Worm (Caenorhabditis elegans) whole organism, L1 larva: ENCODE measurements around the gene cyp-33A1.

Source experiments
- C34B4.2 ChIP-seq: sonication (generic microtip); optimal IDR thresholded peaks from 2 replicates; lab custom pipeline; 2017; ENCODE audit warnings: mild to moderate bottlenecking, missing genetic modification characterization, missing compliant biosample characterization
- Y116A8C.19 ChIP-seq: sonication (generic microtip); optimal IDR thresholded peaks from 2 replicates; lab custom pipeline; 2016; ENCODE audit warnings: missing compliant biosample characterization, missing genetic modification characterization, borderline replicate concordance
- aha-1 ChIP-seq: fragments of 150-350 bp; optimal IDR thresholded peaks from 2 replicates; lab custom pipeline; 2014; ENCODE audit warnings: missing biosample characterization, missing genetic modification characterization
- ama-1 ChIP-seq: fragments of 150-350 bp; optimal IDR thresholded peaks from 2 replicates; lab custom pipeline; 2014
- blmp-1 ChIP-seq: fragments of 150-350 bp; optimal IDR thresholded peaks from 2 replicates; lab custom pipeline; 2014; ENCODE audit warnings: missing biosample characterization, missing genetic modification characterization
- ceh-8 ChIP-seq: fragments of 200-800 bp; sonication (Bioruptor generic); optimal IDR thresholded peaks from 2 replicates; lab custom pipeline; 2018; ENCODE audit warnings: mild to moderate bottlenecking, missing genetic modification characterization, moderate library complexity, missing compliant biosample characterization
- ceh-82 ChIP-seq, 3 experiments: fragments of 150-350 bp in 1 of 3; sonication (generic microtip) in 2 of 3; optimal IDR thresholded peaks; 2 replicates each; lab custom pipeline; 2014 to 2017; ENCODE audit warnings: missing biosample characterization in 3 of 3, missing genetic modification characterization in 3 of 3
- ceh-88 ChIP-seq: fragments of 200-800 bp; sonication (Bioruptor generic); IDR thresholded peaks from 2 replicates; pipeline ENCODE4 v1.3.6; 2022; ENCODE audit warnings: missing genetic modification characterization, missing compliant biosample characterization
- efl-1 ChIP-seq, 4 experiments: fragments of 150-350 bp; optimal IDR thresholded peaks in 3 of 4; peaks in 1 of 4; 1 replicate in 1 of 4; 2 replicates in 3 of 4; lab custom pipeline; 2014; ENCODE audit warnings: missing biosample characterization in 2 of 4, missing genetic modification characterization in 2 of 4, missing genetic modification reagents in 2 of 4
- egl-27 ChIP-seq, 2 experiments: fragments of 150-350 bp in 1 of 2; sonication (generic microtip); optimal IDR thresholded peaks; 3 replicates each; lab custom pipeline; 2017 to 2018; ENCODE audit warnings: missing biosample characterization in 2 of 2, missing genetic modification characterization in 2 of 2, missing genetic modification reagents in 2 of 2
- elt-2 ChIP-seq: sonication (generic microtip); optimal IDR thresholded peaks from 2 replicates; lab custom pipeline; 2016; ENCODE audit warnings: missing genetic modification characterization, mild to moderate bottlenecking, inconsistent platforms, missing compliant biosample characterization, missing genetic modification reagents
- elt-3 ChIP-seq, 6 experiments: fragments of 150-350 bp in 1 of 6; sonication (generic microtip); optimal IDR thresholded peaks; 2 replicates each; lab custom pipeline; 2017 to 2018; ENCODE audit warnings: missing biosample characterization in 6 of 6, missing genetic modification characterization in 6 of 6, inconsistent platforms in 1 of 6
- fkh-10 ChIP-seq: sonication (generic microtip); optimal IDR thresholded peaks from 2 replicates; lab custom pipeline; 2017; ENCODE audit warnings: missing biosample characterization, missing genetic modification reagents, missing genetic modification characterization
- fkh-4 ChIP-seq: sonication (generic microtip); optimal IDR thresholded peaks from 2 replicates; lab custom pipeline; 2016; ENCODE audit warnings: missing compliant biosample characterization, missing genetic modification characterization, borderline replicate concordance
- fkh-8 ChIP-seq: sonication (generic microtip); optimal IDR thresholded peaks from 2 replicates; lab custom pipeline; 2016; ENCODE audit warnings: mild to moderate bottlenecking, missing genetic modification characterization, missing compliant biosample characterization
- fos-1 ChIP-seq: fragments of 150-350 bp; optimal IDR thresholded peaks from 2 replicates; lab custom pipeline; 2014; ENCODE audit warnings: missing biosample characterization, missing genetic modification characterization
- grh-1 ChIP-seq: fragments of 200-800 bp; sonication (Bioruptor generic); IDR thresholded peaks from 2 replicates; pipeline ENCODE4 v1.3.6; 2022; ENCODE audit warnings: missing genetic modification reagents, missing genetic modification characterization, missing compliant biosample characterization
- hpl-2 ChIP-seq: fragments of 150-350 bp; optimal IDR thresholded peaks from 2 replicates; lab custom pipeline; 2014; ENCODE audit warnings: missing biosample characterization, missing genetic modification reagents, missing genetic modification characterization
- irx-1 ChIP-seq: sonication (generic microtip); optimal IDR thresholded peaks from 2 replicates; lab custom pipeline; 2016; ENCODE audit warnings: missing genetic modification characterization, missing compliant biosample characterization
- isw-1 ChIP-seq: fragments of 200-800 bp; sonication (Bioruptor generic); IDR thresholded peaks from 2 replicates; pipeline ENCODE4 v1.3.6; 2022; ENCODE audit warnings: missing genetic modification characterization, missing compliant biosample characterization
- jun-1 ChIP-seq: fragments of 150-350 bp; optimal IDR thresholded peaks from 2 replicates; lab custom pipeline; 2014; ENCODE audit warnings: missing biosample characterization, missing genetic modification reagents, missing genetic modification characterization
- lin-13 ChIP-seq: fragments of 150-350 bp; optimal IDR thresholded peaks from 2 replicates; lab custom pipeline; 2014; ENCODE audit warnings: missing biosample characterization, missing genetic modification reagents, missing genetic modification characterization
- nhr-11 ChIP-seq: fragments of 150-350 bp; optimal IDR thresholded peaks from 2 replicates; lab custom pipeline; 2014; ENCODE audit warnings: missing biosample characterization, missing genetic modification characterization
- nhr-12 ChIP-seq: sonication (generic microtip); optimal IDR thresholded peaks from 2 replicates; lab custom pipeline; 2017; ENCODE audit warnings: missing biosample characterization, missing genetic modification characterization
- nhr-237 ChIP-seq: fragments of 150-350 bp; optimal IDR thresholded peaks from 2 replicates; lab custom pipeline; 2014; ENCODE audit warnings: missing biosample characterization, missing genetic modification characterization
- nhr-28 ChIP-seq: fragments of 150-350 bp; optimal IDR thresholded peaks from 2 replicates; lab custom pipeline; 2014; ENCODE audit warnings: missing biosample characterization, missing genetic modification characterization
- nhr-47 ChIP-seq: sonication (generic microtip); optimal IDR thresholded peaks from 2 replicates; lab custom pipeline; 2016; ENCODE audit warnings: mild to moderate bottlenecking, missing genetic modification characterization, moderate library complexity, missing compliant biosample characterization
- nhr-71 ChIP-seq: sonication (generic microtip); optimal IDR thresholded peaks from 2 replicates; lab custom pipeline; 2016; ENCODE audit warnings: mild to moderate bottlenecking, missing genetic modification characterization, moderate library complexity, missing compliant biosample characterization
- nhr-76 ChIP-seq: sonication (generic microtip); optimal IDR thresholded peaks from 2 replicates; lab custom pipeline; 2017; ENCODE audit warnings: missing biosample characterization, missing genetic modification characterization
- nhr-77 ChIP-seq: fragments of 150-350 bp; optimal IDR thresholded peaks from 2 replicates; lab custom pipeline; 2014; ENCODE audit warnings: missing biosample characterization, missing genetic modification characterization
- nhr-85 ChIP-seq: sonication (generic microtip); peaks from one replicate; lab custom pipeline; 2016; ENCODE audit warnings: missing genetic modification characterization, inconsistent platforms, missing compliant biosample characterization
- nhr-90 ChIP-seq: sonication (generic microtip); optimal IDR thresholded peaks from 2 replicates; lab custom pipeline; 2016; ENCODE audit warnings: mild to moderate bottlenecking, missing genetic modification characterization, missing compliant biosample characterization; ENCODE audit not compliant: poor library complexity
- pag-3 ChIP-seq: sonication (generic microtip); optimal IDR thresholded peaks from 2 replicates; lab custom pipeline; 2017; ENCODE audit warnings: missing genetic modification characterization, mild to moderate bottlenecking, missing compliant biosample characterization, antibody characterized with exemption, borderline replicate concordance; ENCODE audit not compliant: insufficient read depth
- pqm-1 ChIP-seq: sonication (generic microtip); optimal IDR thresholded peaks from 3 replicates; lab custom pipeline; 2017; ENCODE audit warnings: missing biosample characterization, missing genetic modification characterization
- rnt-1 ChIP-seq: sonication (generic microtip); optimal IDR thresholded peaks from 2 replicates; lab custom pipeline; 2016; ENCODE audit warnings: mild to moderate bottlenecking, missing genetic modification characterization, moderate library complexity, missing compliant biosample characterization
- skn-1 ChIP-seq: fragments of 150-350 bp; optimal IDR thresholded peaks from 2 replicates; lab custom pipeline; 2014; ENCODE audit warnings: missing biosample characterization, missing genetic modification characterization
- snu-23 ChIP-seq: sonication (generic microtip); optimal IDR thresholded peaks from 2 replicates; lab custom pipeline; 2016; ENCODE audit warnings: missing genetic modification characterization, missing compliant biosample characterization
- sup-37 ChIP-seq: fragments of 200-800 bp; sonication (Bioruptor generic); optimal IDR thresholded peaks from 2 replicates; lab custom pipeline; 2018; ENCODE audit warnings: mild to moderate bottlenecking, missing genetic modification characterization, missing compliant biosample characterization
- unc-62 ChIP-seq: fragments of 150-350 bp; optimal IDR thresholded peaks from 2 replicates; lab custom pipeline; 2014; ENCODE audit warnings: missing biosample characterization, missing genetic modification reagents, missing genetic modification characterization
- vab-15 ChIP-seq: sonication (generic microtip); optimal IDR thresholded peaks from 2 replicates; lab custom pipeline; 2017; ENCODE audit warnings: missing genotype, mild to moderate bottlenecking, missing genetic modification characterization, missing compliant biosample characterization
- xbp-1 ChIP-seq: sonication (generic microtip); optimal IDR thresholded peaks from 2 replicates; lab custom pipeline; 2016; ENCODE audit warnings: missing genetic modification characterization, missing compliant biosample characterization
- zip-4 ChIP-seq: fragments of 200-800 bp; sonication (Bioruptor generic); optimal IDR thresholded peaks from 2 replicates; lab custom pipeline; 2018; ENCODE audit warnings: mild to moderate bottlenecking, missing genetic modification characterization, moderate library complexity, missing compliant biosample characterization
- ztf-11 ChIP-seq, 2 experiments: sonication (generic microtip); optimal IDR thresholded peaks; 2 replicates each; lab custom pipeline; 2016 to 2017; ENCODE audit warnings: missing genetic modification characterization in 2 of 2, missing biosample characterization in 1 of 2, missing compliant biosample characterization in 1 of 2
- ztf-4 ChIP-seq: fragments of 150-350 bp; optimal IDR thresholded peaks from 2 replicates; lab custom pipeline; 2014; ENCODE audit warnings: missing biosample characterization, missing genetic modification characterization

Gene cyp-33A1

DNA sequence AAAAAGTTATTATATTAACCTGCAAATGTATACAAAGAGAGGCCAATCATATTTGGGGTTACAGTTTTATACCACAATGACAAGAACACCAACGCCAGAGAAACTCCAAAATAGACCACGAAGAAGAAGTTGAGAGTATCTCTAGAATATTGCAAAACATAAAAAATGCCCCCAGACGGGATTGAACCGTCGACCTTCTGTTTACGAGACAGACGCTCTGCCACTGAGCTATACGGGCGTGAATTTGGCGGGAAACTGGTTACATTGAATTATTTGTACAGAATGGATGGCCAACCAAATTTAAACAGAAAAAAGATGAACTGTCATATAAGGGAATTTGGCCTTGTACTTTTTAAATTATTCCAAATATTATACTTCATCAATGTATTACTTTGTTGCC is 49.2 kb upstream of the cyp-33A1 start (continued):
- TF ChIP-seq fos-1 (tag; lab: Kevin White, UChicago) = peak; percentile 50
- no peak for TF ChIP-seq nhr-12 (tag; lab: Kevin White, UChicago)
- no peak for TF ChIP-seq grh-1 (GFP tag; lab: Robert Waterston, UW)
- TF ChIP-seq ztf-11 (tag; optimal IDR thresholded peaks at IDR 0.05; lab: Kevin White, UChicago) = no peak
- TF ChIP-seq nhr-71 (tag; lab: Kevin White, UChicago) = peak; percentile 71
- TF ChIP-seq zip-4 (GFP tag; lab: Kevin White, UChicago) = no peak
- TF ChIP-seq ceh-82 (tag; optimal IDR thresholded peaks at IDR 0.05; lab: Kevin White, UChicago) = peak in 2 of 3 experiments; percentile 28 to 30
- TF ChIP-seq hpl-2 (GFP tag; lab: Kevin White, UChicago) = peak; percentile 55
- TF ChIP-seq xbp-1 (tag; lab: Kevin White, UChicago) = peak; percentile 32
- no peak for TF ChIP-seq pag-3
- peak; percentile 38 to 52 for TF ChIP-seq efl-1 (optimal IDR thresholded peaks at IDR 0.05; lab: Kevin White, UChicago)
- peak; percentile 47 to 93 for TF ChIP-seq efl-1 (GFP tag; optimal IDR thresholded peaks at IDR 0.05 in 1 of 2; lab: Kevin White, UChicago)
- TF ChIP-seq nhr-77 (tag; lab: Kevin White, UChicago) = peak; percentile 42
- TF ChIP-seq sup-37 (GFP tag; lab: Kevin White, UChicago) = no peak
- TF ChIP-seq ceh-88 (GFP tag; lab: Robert Waterston, UW) = peak; percentile 38; the same call in 1 of the 2 replicates
- no peak for TF ChIP-seq aha-1 (tag; lab: Kevin White, UChicago)
- TF ChIP-seq Y116A8C.19 (tag; lab: Kevin White, UChicago) = no peak
- TF ChIP-seq nhr-76 (tag; lab: Kevin White, UChicago) = no peak
- TF ChIP-seq lin-13 = peak; percentile 42
- TF ChIP-seq C34B4.2 (tag; lab: Kevin White, UChicago) = no peak
- TF ChIP-seq fkh-8 (tag; lab: Kevin White, UChicago) = peak; percentile 45
- no peak for TF ChIP-seq ceh-8 (GFP tag; lab: Kevin White, UChicago)
- peak; percentile 66 for TF ChIP-seq nhr-90 (tag; lab: Kevin White, UChicago)
- TF ChIP-seq fkh-4 (tag; lab: Kevin White, UChicago) = no peak
- peak; percentile 19 for TF ChIP-seq rnt-1 (tag; lab: Kevin White, UChicago)
- peak; percentile 62 for TF ChIP-seq ama-1 (lab: Kevin White, UChicago)
- no peak for TF ChIP-seq elt-2 (tag; lab: Kevin White, UChicago)
- TF ChIP-seq vab-15 = no peak
- no peak for TF ChIP-seq isw-1
- TF ChIP-seq irx-1 (tag; lab: Kevin White, UChicago) = peak; percentile 14
- no peak for TF ChIP-seq skn-1 (tag; lab: Kevin White, UChicago)
- no peak for TF ChIP-seq pqm-1
- peak; percentile 73 for TF ChIP-seq ztf-4 (tag; lab: Kevin White, UChicago)
- peak; percentile 69 for TF ChIP-seq nhr-85 (tag; lab: Kevin White, UChicago)
- peak; percentile 59 for TF ChIP-seq nhr-47 (tag; lab: Kevin White, UChicago)
- TF ChIP-seq nhr-28 (tag; lab: Kevin White, UChicago) = no peak
- no peak for TF ChIP-seq fkh-10 (GFP tag; lab: Kevin White, UChicago)
- no peak for TF ChIP-seq nhr-11 (tag; lab: Kevin White, UChicago)
- peak; percentile 79 for TF ChIP-seq snu-23
- no peak for TF ChIP-seq egl-27 (tag; optimal IDR thresholded peaks at IDR 0.05; lab: Kevin White, UChicago)
- TF ChIP-seq nhr-237 (tag; lab: Kevin White, UChicago) = no peak
- no peak for TF ChIP-seq unc-62
- no peak for TF ChIP-seq jun-1 (tag; lab: Kevin White, UChicago)

DNA sequence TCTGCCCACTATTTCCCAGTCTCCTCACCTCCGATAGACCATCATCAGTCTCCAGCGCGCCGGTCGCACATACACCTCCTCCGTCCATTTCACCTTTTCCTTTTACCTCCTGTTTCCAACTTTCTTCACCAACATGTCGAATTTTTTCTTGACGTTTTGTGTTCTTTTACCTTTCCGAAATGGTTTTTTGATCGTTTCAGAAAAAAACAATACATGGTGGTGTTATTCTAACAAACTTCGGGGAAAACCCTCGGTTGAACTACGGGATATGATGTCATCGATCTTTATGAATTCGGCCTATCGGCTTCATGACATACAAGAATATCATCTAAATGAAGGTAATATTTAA is 47.4 kb upstream of the cyp-33A1 start, which contains the start of gene Y97E10C.1:
TSS of gene Y97E10C.1 (plus strand) at position 201 of the 349 bp plus-strand sequence.
- no peak for TF ChIP-seq efl-1 (optimal IDR thresholded peaks at IDR 0.05; lab: Kevin White, UChicago)
- TF ChIP-seq efl-1 (GFP tag; optimal IDR thresholded peaks at IDR 0.05 in 1 of 2; lab: Kevin White, UChicago) = peak in 1 of 2 experiments; percentile 37
- TF ChIP-seq elt-3 (tag; optimal IDR thresholded peaks at IDR 0.05; lab: Kevin White, UChicago) = peak in 1 of 6 experiments; percentile 18
- peak; percentile 79 for TF ChIP-seq blmp-1 (tag; lab: Kevin White, UChicago)
- TF ChIP-seq elt-2 (tag; lab: Kevin White, UChicago) = no peak
- peak; percentile 87 for TF ChIP-seq nhr-85 (tag; lab: Kevin White, UChicago)
